Fruit fly (Drosophila melanogaster) S2 (cell line): ENCODE results near the gene eIF2beta.

Experiments used
- CG8478 ChIP-seq: fragments of >200 bp; optimal IDR thresholded peaks from 2 replicates; lab custom pipeline; 2018
- CTCF ChIP-seq, 2 experiments: fragments of >200 bp; optimal IDR thresholded peaks; 2 replicates each; lab custom pipeline; 2018

- TF ChIP-seq CTCF (optimal IDR thresholded peaks at IDR 0.05; lab: Kevin White, UChicago) (no peak), CG8478 (lab: Kevin White, UChicago) (no peak)
Measured at dm6 chr3L:12574867-12575266, 48.3 kb upstream of the eIF2beta start.
